Fruit fly (Drosophila melanogaster) whole organism, adult: Measurements from ENCODE around the gene Ripalpha.

ENCODE experiments used
- CG11617 ChIP-seq: fragments of 200-800 bp; sonication (Bioruptor generic); optimal IDR thresholded peaks from 2 replicates; lab custom pipeline; 2017; ENCODE audit warnings: mild to moderate bottlenecking, missing biosample characterization, missing genetic modification reagents, missing genetic modification characterization
- CG12768 ChIP-seq: fragments of 200-800 bp; sonication (Bioruptor generic); optimal IDR thresholded peaks from 2 replicates; lab custom pipeline; 2017; ENCODE audit warnings: missing biosample characterization, missing genetic modification characterization, mild to moderate bottlenecking, moderate library complexity, missing genetic modification reagents
- CG14711 ChIP-seq: fragments of 200-800 bp; sonication (Bioruptor generic); optimal IDR thresholded peaks from 2 replicates; lab custom pipeline; 2018; ENCODE audit warnings: missing biosample characterization, mild to moderate bottlenecking, missing genetic modification characterization, moderate library complexity
- CG1620 ChIP-seq: fragments of 200-800 bp; sonication (Bioruptor generic); optimal IDR thresholded peaks from 2 replicates; lab custom pipeline; 2016; ENCODE audit warnings: missing biosample characterization, missing genetic modification characterization
- CG33017 ChIP-seq: fragments of 200-800 bp; sonication (Bioruptor generic); optimal IDR thresholded peaks from 2 replicates; lab custom pipeline; 2018; ENCODE audit warnings: missing biosample characterization, mild to moderate bottlenecking, missing genetic modification characterization, moderate library complexity
- CG5204 ChIP-seq: fragments of 200-800 bp; sonication (Bioruptor generic); optimal IDR thresholded peaks from 2 replicates; lab custom pipeline; 2016; ENCODE audit warnings: missing biosample characterization, missing genetic modification characterization
- CG7045 ChIP-seq: fragments of 200-800 bp; sonication (Bioruptor generic); optimal IDR thresholded peaks from 2 replicates; lab custom pipeline; 2017; ENCODE audit warnings: missing biosample characterization, mild to moderate bottlenecking, missing genetic modification characterization
- CG7101 ChIP-seq: fragments of 200-800 bp; sonication (Bioruptor generic); optimal IDR thresholded peaks from 2 replicates; lab custom pipeline; 2018; ENCODE audit warnings: missing biosample characterization, mild to moderate bottlenecking, missing genetic modification characterization, moderate library complexity
- Clk ChIP-seq: fragments of 200-800 bp; sonication (Bioruptor generic); optimal IDR thresholded peaks from 2 replicates; lab custom pipeline; 2017; ENCODE audit warnings: missing biosample characterization, missing genetic modification characterization
- Crg-1 ChIP-seq: fragments of 200-800 bp; sonication (Bioruptor generic); optimal IDR thresholded peaks from 2 replicates; lab custom pipeline; 2016; ENCODE audit warnings: missing biosample characterization, missing genetic modification characterization
- Hr96 ChIP-seq: fragments of 200-800 bp; sonication (Bioruptor generic); optimal IDR thresholded peaks from 2 replicates; lab custom pipeline; 2016; ENCODE audit warnings: missing biosample characterization, missing genetic modification characterization
- Mnt ChIP-seq: fragments of 200-800 bp; sonication (Bioruptor generic); optimal IDR thresholded peaks from 2 replicates; lab custom pipeline; 2016; ENCODE audit warnings: missing biosample characterization, mild to moderate bottlenecking, missing genetic modification characterization
- bab1 ChIP-seq: fragments of 200-800 bp; sonication (Bioruptor generic); optimal IDR thresholded peaks from 3 replicates; lab custom pipeline; 2019; ENCODE audit warnings: missing biosample characterization, mild to moderate bottlenecking, missing genetic modification characterization, moderate library complexity
- cic ChIP-seq: fragments of 200-800 bp; sonication (Bioruptor generic); optimal IDR thresholded peaks from 2 replicates; lab custom pipeline; 2017; ENCODE audit warnings: missing biosample characterization, mild to moderate bottlenecking, missing genetic modification characterization, moderate library complexity
- cnc ChIP-seq, 2 experiments: fragments of >200 bp; optimal IDR thresholded peaks; 2 replicates each; lab custom pipeline; 2017
- kay ChIP-seq: fragments of 200-800 bp; sonication (Bioruptor generic); peaks from one replicate; lab custom pipeline; 2016; ENCODE audit warnings: missing biosample characterization, missing genetic modification characterization, borderline replicate concordance
- ovo ChIP-seq: fragments of 200-800 bp; sonication (Bioruptor generic); optimal IDR thresholded peaks from 2 replicates; lab custom pipeline; 2016; ENCODE audit warnings: missing biosample characterization, missing genetic modification characterization
- pad ChIP-seq: fragments of 200-800 bp; sonication (Bioruptor generic); optimal IDR thresholded peaks from 3 replicates; lab custom pipeline; 2017; ENCODE audit warnings: missing biosample characterization, missing genetic modification characterization, mild to moderate bottlenecking, moderate library complexity, missing genetic modification reagents
- tj ChIP-seq: fragments of 200-800 bp; sonication (Bioruptor generic); optimal IDR thresholded peaks from 3 replicates; lab custom pipeline; 2017; ENCODE audit warnings: missing biosample characterization, mild to moderate bottlenecking, missing genetic modification characterization, moderate library complexity
- toe ChIP-seq: fragments of 200-800 bp; sonication (Bioruptor generic); optimal IDR thresholded peaks from 2 replicates; lab custom pipeline; 2016; ENCODE audit warnings: missing biosample characterization, missing genetic modification characterization

Gene Ripalpha

DNA sequence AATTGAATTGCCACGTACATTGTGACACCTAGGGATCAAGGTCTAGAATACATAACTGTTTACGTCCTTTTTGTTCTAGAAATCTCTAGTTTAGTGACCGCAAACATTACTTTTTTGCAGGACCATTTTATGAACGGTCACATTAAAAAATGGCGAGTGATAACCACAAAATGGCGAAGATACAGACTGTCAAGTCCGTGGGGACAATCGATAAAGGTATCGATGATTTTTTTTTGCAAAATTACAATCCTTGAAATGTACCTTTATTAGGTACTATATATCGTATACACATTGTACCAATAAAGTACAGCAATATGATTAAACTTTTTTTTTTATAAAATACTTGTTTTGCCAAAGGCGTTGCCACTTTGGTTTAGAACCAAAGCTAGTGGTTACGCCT lies 29.7 kb upstream of the Ripalpha start:
- TF ChIP-seq kay (peak; percentile 84), CG14711 (tag; lab: Kevin White, UChicago) (no peak), CG1620 (GFP tag; lab: Kevin White, UChicago) (no peak)

DNA sequence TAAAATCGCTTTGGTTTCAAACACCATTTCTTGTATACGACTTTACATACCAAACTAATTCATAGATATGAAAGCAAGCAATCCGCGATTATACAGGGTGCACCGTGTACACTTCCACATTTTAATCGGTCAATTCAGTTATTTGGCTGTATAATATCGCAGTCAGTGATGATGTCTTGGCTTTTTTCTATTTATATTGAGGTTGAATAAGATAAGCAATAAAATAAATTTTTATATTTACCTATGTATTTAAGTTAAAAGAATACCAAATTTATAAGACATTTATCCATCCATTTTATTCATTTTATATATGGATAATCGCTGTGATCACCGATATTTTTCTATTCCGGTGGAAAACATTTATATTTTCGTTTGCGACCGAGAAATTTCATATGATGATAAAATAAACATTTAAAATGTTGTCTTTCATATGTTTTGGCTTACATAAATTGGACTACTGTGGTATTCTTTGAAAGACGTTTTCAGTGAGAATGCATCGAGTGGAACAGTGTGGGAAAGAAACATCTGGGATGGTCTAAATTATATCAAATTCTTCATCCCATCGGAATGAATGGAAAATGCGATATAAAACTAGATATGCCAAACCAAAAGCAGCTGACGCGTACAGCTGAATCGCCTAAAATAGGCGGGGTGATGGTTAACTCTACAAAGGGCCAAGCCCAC lies 26.1 kb upstream of the Ripalpha start, which contains the start of gene CG5708:
TSS of gene CG5708 (minus strand) at position 85 of the 684 bp plus-strand sequence.
- TF ChIP-seq Mnt (GFP tag; lab: Kevin White, UChicago) (peak; percentile 40), CG1620 (GFP tag; lab: Kevin White, UChicago) (peak; percentile 26), Clk (GFP tag; lab: Kevin White, UChicago) (no peak), CG14711 (tag; lab: Kevin White, UChicago) (peak; percentile 14), kay (no peak), ovo (GFP tag; lab: Kevin White, UChicago) (no peak), cnc (optimal IDR thresholded peaks at IDR 0.05; lab: Kevin White, UChicago) (no peak), Crg-1 (GFP tag; lab: Kevin White, UChicago) (peak; percentile 33), cic (no peak), CG11617 (peak; percentile 17), CG7045 (no peak), toe (GFP tag; lab: Kevin White, UChicago) (no peak), CG7101 (peak; percentile 29), pad (peak; percentile 14), CG12768 (GFP tag; lab: Kevin White, UChicago) (peak; percentile 2), CG5204 (no peak), CG33017 (tag; lab: Kevin White, UChicago) (no peak), tj (peak; percentile 19), Hr96 (GFP tag; lab: Kevin White, UChicago) (no peak), bab1 (GFP tag; lab: Kevin White, UChicago) (peak; percentile 48)

DNA sequence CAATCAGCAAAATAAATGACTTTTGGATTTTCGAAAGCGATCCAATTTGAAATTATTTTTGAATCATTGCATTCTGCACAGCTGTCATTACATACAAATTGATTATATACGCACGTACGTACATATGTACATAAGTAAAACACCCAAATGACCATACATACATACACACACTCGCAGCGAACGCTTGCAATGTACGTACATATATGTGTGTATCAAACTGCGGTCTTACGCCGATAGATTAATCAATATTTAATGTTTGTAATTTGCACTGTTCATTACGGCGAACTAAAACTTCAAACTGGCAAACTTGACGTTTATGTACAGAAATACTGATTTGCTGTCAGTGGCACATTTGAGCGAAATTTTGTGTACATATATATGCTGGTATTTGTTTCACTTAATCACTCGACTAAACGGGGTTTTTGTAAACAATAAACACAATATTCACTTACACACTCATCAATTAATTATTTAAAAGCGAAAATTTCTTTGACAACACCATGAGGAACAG lies 25.5 kb upstream of the Ripalpha start:
- no peak for TF ChIP-seq toe (GFP tag; lab: Kevin White, UChicago)
- peak; percentile 80 for TF ChIP-seq kay

DNA sequence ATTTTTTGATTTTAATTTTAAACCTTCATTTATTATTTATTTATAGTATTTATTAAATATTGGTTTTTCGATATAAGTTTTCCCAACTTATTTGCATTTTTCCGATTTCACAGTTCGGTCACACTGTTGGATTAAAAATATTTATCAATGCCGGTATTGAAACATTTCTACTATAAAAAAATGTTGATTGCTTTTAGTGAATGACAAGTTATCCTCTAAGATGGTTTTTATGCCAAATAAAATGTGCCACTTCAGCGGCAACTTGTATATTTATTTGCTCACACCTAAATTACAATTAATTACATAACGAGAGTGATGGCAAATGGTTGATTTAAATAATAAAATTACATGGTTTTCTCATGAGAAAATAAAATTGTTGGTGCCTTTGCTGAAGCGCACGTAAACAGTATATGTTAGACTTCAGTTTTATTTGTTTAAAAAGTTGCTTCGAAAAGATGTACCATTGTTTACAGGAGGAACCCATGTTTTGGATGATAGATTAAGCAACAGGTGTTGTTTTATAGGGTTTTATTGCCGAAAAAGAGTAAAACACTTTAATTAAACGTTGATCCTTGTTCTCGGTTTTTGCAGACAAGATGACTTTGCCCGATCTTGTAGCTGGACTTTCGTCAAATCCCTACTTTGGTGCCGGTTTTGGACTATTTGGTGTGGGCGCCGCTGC lies 21.9 kb upstream of the Ripalpha start, which contains the start of gene Bcs1:
TSS of gene Bcs1 (plus strand) at position 108 of the 682 bp plus-strand sequence.
- peak; percentile 92 for TF ChIP-seq kay
- no peak for TF ChIP-seq CG1620 (GFP tag; lab: Kevin White, UChicago)

DNA sequence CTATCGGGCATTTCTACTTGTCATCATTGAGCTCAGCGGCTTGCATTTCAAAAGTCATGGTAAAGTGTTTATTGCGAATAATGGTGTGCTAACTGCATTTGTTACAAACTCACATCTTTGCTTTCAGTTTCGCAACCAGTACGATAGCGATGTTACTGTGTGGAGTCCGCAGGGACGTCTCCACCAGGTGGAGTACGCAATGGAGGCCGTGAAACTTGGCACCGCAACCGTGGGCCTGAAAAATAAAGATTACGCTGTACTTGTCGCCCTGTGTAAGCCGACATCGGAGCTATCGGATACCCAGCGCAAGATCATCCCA lies 20.6 kb upstream of the Ripalpha start:
- no peak for TF ChIP-seq CG11617
- TF ChIP-seq cnc (optimal IDR thresholded peaks at IDR 0.05; lab: Kevin White, UChicago): peak; percentile 88 to 92

DNA sequence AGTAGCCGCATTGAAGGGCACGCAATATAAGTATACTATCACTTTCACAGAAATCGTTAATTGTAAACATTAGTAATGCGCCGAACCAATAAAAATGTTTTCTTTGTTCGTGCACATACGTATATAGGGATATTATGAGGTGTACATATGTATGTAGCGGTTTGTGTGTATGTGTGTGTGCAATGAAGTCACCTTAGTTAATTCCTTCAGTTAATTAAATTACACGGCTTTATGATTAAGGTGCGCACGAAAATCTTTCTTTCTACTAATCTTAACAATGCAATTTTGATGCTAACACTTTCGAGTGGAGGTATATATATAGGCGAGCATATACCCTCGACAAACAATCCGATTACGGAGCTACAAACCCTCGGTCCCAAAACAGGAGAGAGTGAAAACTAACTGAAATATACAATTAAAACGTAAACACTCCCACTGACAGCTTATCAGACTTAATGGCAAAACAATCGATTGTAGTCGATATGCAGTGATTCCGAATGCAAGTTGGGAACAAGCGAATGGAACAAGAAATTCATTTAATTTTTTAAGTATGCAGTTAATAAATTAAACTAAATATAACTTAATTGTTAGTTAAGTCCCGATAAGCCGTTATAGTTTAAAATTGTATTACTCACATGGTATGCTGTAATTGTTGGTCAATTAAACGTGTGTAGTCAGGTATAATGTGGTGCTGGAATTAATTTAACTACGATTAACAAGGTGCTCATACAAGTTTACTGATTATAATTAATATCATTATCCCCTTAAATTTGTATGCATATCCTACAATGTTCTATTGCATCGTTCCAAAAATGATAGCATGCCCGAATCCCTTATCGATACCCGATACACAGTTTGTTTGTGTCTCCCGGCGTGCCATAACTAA lies 20.0 kb upstream of the Ripalpha start, which contains the start of the genes Npc1a and Prosalpha6:
TSS of gene Npc1a (minus strand) at position 716 of the 886 bp plus-strand sequence.
TSS of gene Prosalpha6 (plus strand) at position 851 of the 886 bp plus-strand sequence.
- TF ChIP-seq CG7101 (no peak), Crg-1 (GFP tag; lab: Kevin White, UChicago) (no peak), kay (peak; percentile 72), toe (GFP tag; lab: Kevin White, UChicago) (no peak), pad (peak; percentile 39), CG12768 (GFP tag; lab: Kevin White, UChicago) (peak; percentile 52), tj (peak; percentile 4), CG11617 (no peak), ovo (GFP tag; lab: Kevin White, UChicago) (no peak), cnc (optimal IDR thresholded peaks at IDR 0.05; lab: Kevin White, UChicago) (no peak), CG1620 (GFP tag; lab: Kevin White, UChicago) (no peak), CG7045 (peak; percentile 3), bab1 (GFP tag; lab: Kevin White, UChicago) (peak; percentile 44), Clk (GFP tag; lab: Kevin White, UChicago) (no peak), Hr96 (GFP tag; lab: Kevin White, UChicago) (no peak), CG5204 (no peak), cic (peak; percentile 37), CG33017 (tag; lab: Kevin White, UChicago) (no peak), Mnt (GFP tag; lab: Kevin White, UChicago) (no peak), CG14711 (tag; lab: Kevin White, UChicago) (no peak)
